Fruit fly (Drosophila melanogaster) whole organism, embryonic: ENCODE results near the gene lectin-37Db.

Experiments
- Ada2b ChIP-seq: fragments of 200-800 bp; sonication (Bioruptor generic); IDR thresholded peaks from 2 replicates; pipeline ENCODE4 v1.3.6; 2022; ENCODE audit warnings: missing biosample characterization, missing genetic modification characterization
- Bdp1 ChIP-seq: fragments of 200-800 bp; sonication (Bioruptor generic); optimal IDR thresholded peaks from 3 replicates; lab custom pipeline; 2016; ENCODE audit warnings: missing biosample characterization, missing genetic modification characterization
- CG1024 ChIP-seq: fragments of 200-800 bp; sonication (Bioruptor generic); IDR thresholded peaks from 2 replicates; pipeline ENCODE4 v1.3.6; 2022; ENCODE audit warnings: missing biosample characterization, missing genetic modification characterization
- CG11247 ChIP-seq: fragments of 200-800 bp; sonication (Bioruptor generic); IDR thresholded peaks from 2 replicates; pipeline ENCODE4 v1.3.6; 2022; ENCODE audit warnings: missing biosample characterization, missing genetic modification characterization
- CG12942 ChIP-seq: fragments of 200-800 bp; sonication (Bioruptor generic); optimal IDR thresholded peaks from 3 replicates; lab custom pipeline; 2016; ENCODE audit warnings: missing biosample characterization, missing genetic modification characterization
- CG18011 ChIP-seq: fragments of 200-800 bp; sonication (Bioruptor generic); optimal IDR thresholded peaks from 2 replicates; lab custom pipeline; 2017; ENCODE audit warnings: missing biosample characterization, missing genetic modification characterization, mild to moderate bottlenecking, moderate library complexity, missing genotype
- CG2202 ChIP-seq: fragments of 200-800 bp; sonication (Bioruptor generic); optimal IDR thresholded peaks from 2 replicates; lab custom pipeline; 2018; ENCODE audit warnings: missing biosample characterization, mild to moderate bottlenecking, missing genetic modification characterization
- CG2712 ChIP-seq: fragments of 200-800 bp; optimal IDR thresholded peaks from 3 replicates; lab custom pipeline; 2019; ENCODE audit warnings: missing biosample characterization, mild to moderate bottlenecking, missing genetic modification characterization, moderate library complexity
- CG2889 ChIP-seq: fragments of 200-800 bp; sonication (Bioruptor generic); IDR thresholded peaks from 3 replicates; pipeline ENCODE4 v1.3.6; 2022; ENCODE audit warnings: missing biosample characterization, missing genetic modification characterization
- CG3281 ChIP-seq: fragments of 200-800 bp; sonication (Bioruptor generic); optimal IDR thresholded peaks from 3 replicates; lab custom pipeline; 2017; ENCODE audit warnings: missing biosample characterization, mild to moderate bottlenecking, missing genetic modification characterization
- CG3726 ChIP-seq: fragments of 200-800 bp; sonication (Bioruptor generic); IDR thresholded peaks from 3 replicates; pipeline ENCODE4, ENCODE4 v1.3.6; 2022; ENCODE audit warnings: missing biosample characterization, missing genetic modification characterization
- CG5953 ChIP-seq: fragments of 200-800 bp; sonication (Bioruptor generic); IDR thresholded peaks from 2 replicates; pipeline ENCODE4 v1.3.6; 2022; ENCODE audit warnings: missing biosample characterization, missing genetic modification characterization
- CG6813 ChIP-seq: fragments of 200-800 bp; sonication (Bioruptor generic); optimal IDR thresholded peaks from 2 replicates; lab custom pipeline; 2017; ENCODE audit warnings: missing biosample characterization, missing genetic modification characterization, mild to moderate bottlenecking, moderate library complexity, missing genetic modification reagents
- CG7271 ChIP-seq: fragments of 200-800 bp; sonication (Bioruptor generic); optimal IDR thresholded peaks from 2 replicates; lab custom pipeline; 2018; ENCODE audit warnings: missing biosample characterization, mild to moderate bottlenecking, missing genetic modification characterization, moderate library complexity
- CG7372 ChIP-seq: fragments of 200-800 bp; sonication (Bioruptor generic); IDR thresholded peaks from 2 replicates; pipeline ENCODE4 v1.3.6; 2022; ENCODE audit warnings: missing biosample characterization, missing genetic modification characterization
- CG7928 ChIP-seq: fragments of 200-800 bp; sonication (Bioruptor generic); optimal IDR thresholded peaks from 2 replicates; lab custom pipeline; 2017; ENCODE audit warnings: missing biosample characterization, mild to moderate bottlenecking, missing genetic modification characterization
- CG8281 ChIP-seq: fragments of 200-800 bp; sonication (Bioruptor generic); optimal IDR thresholded peaks from 2 replicates; lab custom pipeline; 2018; ENCODE audit warnings: missing biosample characterization, mild to moderate bottlenecking, missing genetic modification characterization, moderate library complexity
- CG8765 ChIP-seq: fragments of 200-800 bp; sonication (Bioruptor generic); IDR thresholded peaks from 2 replicates; pipeline ENCODE4 v1.3.6; 2022; ENCODE audit warnings: missing biosample characterization, missing genetic modification characterization
- CG9437 ChIP-seq: fragments of 200-800 bp; sonication (Bioruptor generic); optimal IDR thresholded peaks from 2 replicates; lab custom pipeline; 2018; ENCODE audit warnings: missing biosample characterization, mild to moderate bottlenecking, missing genetic modification characterization
- CG9609 ChIP-seq: fragments of 200-800 bp; sonication (Bioruptor generic); optimal IDR thresholded peaks from 3 replicates; lab custom pipeline; 2016; ENCODE audit warnings: missing biosample characterization, missing genetic modification characterization
- CG9817 ChIP-seq: fragments of 200-800 bp; sonication (Bioruptor generic); optimal IDR thresholded peaks from 2 replicates; lab custom pipeline; 2018; ENCODE audit warnings: missing biosample characterization, mild to moderate bottlenecking, missing genetic modification characterization, moderate library complexity
- Camta ChIP-seq: fragments of 200-800 bp; sonication (Bioruptor generic); optimal IDR thresholded peaks from 2 replicates; lab custom pipeline; 2016; ENCODE audit warnings: missing biosample characterization, missing genetic modification characterization
- D ChIP-seq, 2 experiments: fragments of 200-800 bp in 1 of 2; fragments of >200 bp in 1 of 2; sonication (Bioruptor generic) in 1 of 2; optimal IDR thresholded peaks; 2 replicates in 1 of 2; 3 replicates in 1 of 2; lab custom pipeline; 2017; ENCODE audit warnings: mild to moderate bottlenecking in 1 of 2, missing biosample characterization in 1 of 2, missing genetic modification characterization in 1 of 2, missing genetic modification reagents in 1 of 2
- Drgx ChIP-seq: fragments of 200-800 bp; sonication (Bioruptor generic); IDR thresholded peaks from 2 replicates; pipeline ENCODE4 v1.3.6; 2022; ENCODE audit warnings: missing biosample characterization, missing genetic modification characterization
- E2f1 ChIP-seq: fragments of 200-800 bp; sonication (Bioruptor generic); IDR thresholded peaks from 2 replicates; pipeline ENCODE4 v1.3.6; 2022; ENCODE audit warnings: missing biosample characterization, missing genetic modification characterization
- Hr39 ChIP-seq: fragments of >200 bp; optimal IDR thresholded peaks from 2 replicates; lab custom pipeline; 2017
- MESR4 ChIP-seq: fragments of 200-800 bp; sonication (Bioruptor generic); optimal IDR thresholded peaks from 2 replicates; lab custom pipeline; 2018; ENCODE audit warnings: missing biosample characterization, mild to moderate bottlenecking, missing genetic modification characterization, moderate library complexity
- Oli ChIP-seq: fragments of 200-800 bp; sonication (Bioruptor generic); optimal IDR thresholded peaks from 2 replicates; lab custom pipeline; 2018; ENCODE audit warnings: missing biosample characterization, mild to moderate bottlenecking, missing genetic modification characterization, moderate library complexity
- Xbp1 ChIP-seq: fragments of 200-800 bp; sonication (Bioruptor generic); optimal IDR thresholded peaks from 3 replicates; lab custom pipeline; 2016; ENCODE audit warnings: missing biosample characterization, mild to moderate bottlenecking, missing genetic modification characterization
- aop ChIP-seq: fragments of 200-800 bp; sonication (Bioruptor generic); IDR thresholded peaks from 2 replicates; pipeline ENCODE4 v1.3.6; 2022; ENCODE audit warnings: missing biosample characterization, missing genetic modification characterization
- ash1 ChIP-seq: fragments of 200-800 bp; sonication (Bioruptor generic); optimal IDR thresholded peaks from 2 replicates; lab custom pipeline; 2018; ENCODE audit warnings: missing biosample characterization, mild to moderate bottlenecking, missing genetic modification characterization
- bsh ChIP-seq, 2 experiments: fragments of 200-800 bp; sonication (Bioruptor generic); optimal IDR thresholded peaks; 2 replicates each; lab custom pipeline; 2017 to 2018; ENCODE audit warnings: mild to moderate bottlenecking in 2 of 2, missing biosample characterization in 2 of 2, missing genetic modification characterization in 2 of 2, moderate library complexity in 1 of 2
- chif ChIP-seq, 2 experiments: fragments of 200-800 bp; sonication (Bioruptor generic); optimal IDR thresholded peaks; 3 replicates each; lab custom pipeline; 2016; ENCODE audit warnings: missing biosample characterization in 2 of 2, missing genetic modification characterization in 2 of 2
- crc ChIP-seq: fragments of 200-800 bp; sonication (Bioruptor generic); optimal IDR thresholded peaks from 2 replicates; lab custom pipeline; 2016; ENCODE audit warnings: missing biosample characterization, missing genetic modification characterization
- dpn ChIP-seq, 2 experiments: fragments of 200-800 bp; sonication (Bioruptor generic); optimal IDR thresholded peaks; 3 replicates each; lab custom pipeline; 2016; ENCODE audit warnings: missing biosample characterization in 2 of 2, missing genetic modification characterization in 2 of 2
- ems ChIP-seq: fragments of 200-800 bp; sonication (Bioruptor generic); optimal IDR thresholded peaks from 3 replicates; lab custom pipeline; 2016; ENCODE audit warnings: missing biosample characterization, missing genetic modification characterization
- exex ChIP-seq: fragments of 200-800 bp; sonication (Bioruptor generic); optimal IDR thresholded peaks from 4 replicates; lab custom pipeline; 2018; ENCODE audit warnings: missing biosample characterization, mild to moderate bottlenecking, missing genetic modification characterization, moderate library complexity
- grn ChIP-seq: fragments of 200-800 bp; sonication (Bioruptor generic); optimal IDR thresholded peaks from 3 replicates; lab custom pipeline; 2017; ENCODE audit warnings: missing biosample characterization, missing genetic modification characterization
- jigr1 ChIP-seq: fragments of 200-800 bp; sonication (Bioruptor generic); IDR thresholded peaks from 3 replicates; pipeline ENCODE4 v1.3.6; 2022; ENCODE audit warnings: missing biosample characterization, missing genetic modification characterization
- jumu ChIP-seq: fragments of 200-800 bp; sonication (Bioruptor generic); optimal IDR thresholded peaks from 3 replicates; lab custom pipeline; 2016; ENCODE audit warnings: missing biosample characterization, missing genetic modification characterization
- nerfin-1 ChIP-seq: fragments of 200-800 bp; sonication (Bioruptor generic); optimal IDR thresholded peaks from 3 replicates; lab custom pipeline; 2019; ENCODE audit warnings: missing biosample characterization, mild to moderate bottlenecking, missing genetic modification characterization, moderate library complexity
- nom ChIP-seq: fragments of 200-800 bp; sonication (Bioruptor generic); optimal IDR thresholded peaks from 2 replicates; lab custom pipeline; 2017; ENCODE audit warnings: missing biosample characterization, missing genetic modification characterization, mild to moderate bottlenecking, moderate library complexity, missing genetic modification reagents
- pho ChIP-seq: fragments of 200-800 bp; sonication (Bioruptor generic); optimal IDR thresholded peaks from 2 replicates; lab custom pipeline; 2016; ENCODE audit warnings: missing biosample characterization, missing genetic modification characterization
- scrt ChIP-seq: fragments of 200-800 bp; sonication (Bioruptor generic); optimal IDR thresholded peaks from 2 replicates; lab custom pipeline; 2018; ENCODE audit warnings: missing biosample characterization, mild to moderate bottlenecking, missing genetic modification characterization, moderate library complexity
- shn ChIP-seq: fragments of 200-800 bp; sonication (Bioruptor generic); optimal IDR thresholded peaks from 3 replicates; lab custom pipeline; 2016; ENCODE audit warnings: missing biosample characterization, missing genetic modification characterization
- tin ChIP-seq: fragments of 200-800 bp; sonication (Bioruptor generic); optimal IDR thresholded peaks from 3 replicates; lab custom pipeline; 2016; ENCODE audit warnings: missing biosample characterization, missing genetic modification characterization
- tll ChIP-seq, 2 experiments: fragments of 200-800 bp in 1 of 2; fragments of >200 bp in 1 of 2; sonication (Bioruptor generic) in 1 of 2; optimal IDR thresholded peaks; 2 replicates each; lab custom pipeline; 2017 to 2019; ENCODE audit warnings: missing biosample characterization in 2 of 2, missing genetic modification characterization in 2 of 2, mild to moderate bottlenecking in 1 of 2, moderate library complexity in 1 of 2
- trh ChIP-seq: fragments of 200-800 bp; sonication (Bioruptor generic); optimal IDR thresholded peaks from 2 replicates; lab custom pipeline; 2016; ENCODE audit warnings: missing biosample characterization, missing genetic modification characterization
- vvl ChIP-seq: fragments of 200-800 bp; sonication (Bioruptor generic); IDR thresholded peaks from 2 replicates; pipeline ENCODE4 v1.3.6; 2022; ENCODE audit warnings: missing biosample characterization, missing genetic modification characterization
- wdn ChIP-seq: fragments of 200-800 bp; sonication (Bioruptor generic); IDR thresholded peaks from 2 replicates; pipeline ENCODE4 v1.3.6; 2022; ENCODE audit warnings: missing biosample characterization, missing genetic modification characterization

lectin-37Db gene

dm6 chr2L:19444734-19445140 is 25.9 kb downstream of the lectin-37Db start, which contains the start of gene Hs2st (continued):
- TF ChIP-seq grn (GFP tag; lab: Kevin White, UChicago): no peak
- peak; percentile 90 for TF ChIP-seq CG3281 (GFP tag; lab: Kevin White, UChicago)
- peak; percentile 81 for TF ChIP-seq CG2202 (tag; lab: Kevin White, UChicago)
- TF ChIP-seq CG1024 (GFP tag; lab: Robert Waterston, UW): peak; percentile 59; the same call in 1 of the 2 replicates
- peak; percentile 61 for TF ChIP-seq CG6813
- peak; percentile 80 for TF ChIP-seq aop (GFP tag; lab: Robert Waterston, UW)
- peak; percentile 95 for TF ChIP-seq ems
- TF ChIP-seq CG11247: peak; percentile 91
- peak; percentile 81 for TF ChIP-seq trh
- TF ChIP-seq pho: peak; percentile 96
- no peak for TF ChIP-seq ash1
- TF ChIP-seq E2f1 (GFP tag; lab: Robert Waterston, UW): peak; percentile 90
- peak; percentile 90 for TF ChIP-seq CG2889 (GFP tag; lab: Robert Waterston, UW)
- TF ChIP-seq MESR4 (GFP tag; lab: Kevin White, UChicago): peak; percentile 42
- TF ChIP-seq shn: peak; percentile 97
- peak; percentile 91; the same call in 2 of the 3 replicates for TF ChIP-seq CG3726 (GFP tag; lab: Robert Waterston, UW)
- peak; percentile 95 for TF ChIP-seq chif (GFP tag; optimal IDR thresholded peaks at IDR 0.05; lab: Kevin White, UChicago)
- peak; percentile 91 for TF ChIP-seq CG8765 (GFP tag; lab: Robert Waterston, UW)
- peak; percentile 91 for TF ChIP-seq Bdp1
- peak; percentile 95 for TF ChIP-seq tin (GFP tag; lab: Kevin White, UChicago)
- TF ChIP-seq CG9817 (tag; lab: Kevin White, UChicago): peak; percentile 95
- peak; percentile 94 for TF ChIP-seq vvl (GFP tag; lab: Robert Waterston, UW)
- TF ChIP-seq Hr39 (lab: Kevin White, UChicago): no peak
- peak; percentile 90 for TF ChIP-seq Camta (GFP tag; lab: Kevin White, UChicago)
- TF ChIP-seq CG9437 (GFP tag; lab: Kevin White, UChicago): peak; percentile 69
- TF ChIP-seq CG7271 (tag; lab: Kevin White, UChicago): peak; percentile 51
- peak; percentile 92 for TF ChIP-seq CG2712 (tag; lab: Kevin White, UChicago)
- TF ChIP-seq nom: peak; percentile 80
- TF ChIP-seq CG5953 (GFP tag; lab: Robert Waterston, UW): peak; percentile 82
- TF ChIP-seq CG7928: peak; percentile 71
- peak; percentile 96 for TF ChIP-seq Xbp1 (GFP tag; lab: Kevin White, UChicago)
- TF ChIP-seq Drgx (GFP tag; lab: Robert Waterston, UW): peak; percentile 86
- peak; percentile 97 for TF ChIP-seq jumu (GFP tag; lab: Kevin White, UChicago)
- peak; percentile 85 for TF ChIP-seq Oli (tag; lab: Kevin White, UChicago)
- TF ChIP-seq D (optimal IDR thresholded peaks at IDR 0.05; lab: Kevin White, UChicago): no peak
- TF ChIP-seq D (GFP tag; optimal IDR thresholded peaks at IDR 0.05; lab: Kevin White, UChicago): peak; percentile 83
- peak; percentile 65 for TF ChIP-seq CG8281 (tag; lab: Kevin White, UChicago)
- TF ChIP-seq bsh (GFP tag; optimal IDR thresholded peaks at IDR 0.05; lab: Kevin White, UChicago): peak; percentile 34 to 86
- peak; percentile 57 for TF ChIP-seq exex (tag; lab: Kevin White, UChicago)
- peak; percentile 96 for TF ChIP-seq CG9609 (GFP tag; lab: Kevin White, UChicago)
- peak; percentile 91 for TF ChIP-seq CG7372
- peak; percentile 89 for TF ChIP-seq wdn (GFP tag; lab: Robert Waterston, UW)
- peak; percentile 96 for TF ChIP-seq CG12942
- TF ChIP-seq scrt: no peak
- peak; percentile 85; the same call in 2 of the 3 replicates for TF ChIP-seq jigr1 (GFP tag; lab: Robert Waterston, UW)
- TF ChIP-seq tll (GFP tag; optimal IDR thresholded peaks at IDR 0.05; lab: Kevin White, UChicago): peak; percentile 50 to 94
- TF ChIP-seq CG18011: peak; percentile 86
- TF ChIP-seq dpn (GFP tag; optimal IDR thresholded peaks at IDR 0.05; lab: Kevin White, UChicago): peak; percentile 96 to 97
- TF ChIP-seq nerfin-1 (tag; lab: Kevin White, UChicago): peak; percentile 98
- TF ChIP-seq Ada2b (GFP tag; lab: Robert Waterston, UW): peak; percentile 90
- peak; percentile 85 for TF ChIP-seq crc (GFP tag; lab: Kevin White, UChicago)
